Fruit fly (Drosophila melanogaster) whole organism, embryonic: ENCODE results near the gene CG6574.

ENCODE experiments used
- CG11695 ChIP-seq: fragments of 200-800 bp; sonication (Bioruptor generic); IDR thresholded peaks from 3 replicates; pipeline ENCODE4 v1.3.6; 2022; ENCODE audit warnings: missing biosample characterization, missing genetic modification characterization
- CG1233 ChIP-seq: fragments of 200-800 bp; sonication (Bioruptor generic); optimal IDR thresholded peaks from 4 replicates; lab custom pipeline; 2018; ENCODE audit warnings: missing biosample characterization, mild to moderate bottlenecking, missing genetic modification characterization
- CG13123 ChIP-seq: fragments of 200-800 bp; sonication (Bioruptor generic); optimal IDR thresholded peaks from 2 replicates; lab custom pipeline; 2016; ENCODE audit warnings: missing biosample characterization, missing genetic modification characterization
- CG13894 ChIP-seq: fragments of 200-800 bp; sonication (Bioruptor generic); optimal IDR thresholded peaks from 3 replicates; lab custom pipeline; 2018; ENCODE audit warnings: missing biosample characterization, mild to moderate bottlenecking, missing genetic modification characterization, moderate library complexity
- CG14710 ChIP-seq: fragments of 200-800 bp; sonication (Bioruptor generic); optimal IDR thresholded peaks from 3 replicates; lab custom pipeline; 2019; ENCODE audit warnings: missing biosample characterization, mild to moderate bottlenecking, missing genetic modification characterization, moderate library complexity
- CG15269 ChIP-seq: fragments of 200-800 bp; sonication (Bioruptor generic); optimal IDR thresholded peaks from 2 replicates; lab custom pipeline; 2018; ENCODE audit warnings: missing biosample characterization, mild to moderate bottlenecking, missing genetic modification characterization, moderate library complexity
- CG1529 ChIP-seq: fragments of 200-800 bp; sonication (Bioruptor generic); optimal IDR thresholded peaks from 3 replicates; lab custom pipeline; 2018; ENCODE audit warnings: missing biosample characterization, missing genetic modification characterization
- CG18764 ChIP-seq: fragments of 200-800 bp; sonication (Bioruptor generic); optimal IDR thresholded peaks from 3 replicates; lab custom pipeline; 2016; ENCODE audit warnings: missing biosample characterization, missing genetic modification characterization
- CG2116 ChIP-seq: fragments of 200-800 bp; sonication (Bioruptor generic); optimal IDR thresholded peaks from 3 replicates; lab custom pipeline; 2018; ENCODE audit warnings: missing biosample characterization, mild to moderate bottlenecking, missing genetic modification characterization
- CG2889 ChIP-seq: fragments of 200-800 bp; sonication (Bioruptor generic); IDR thresholded peaks from 3 replicates; pipeline ENCODE4 v1.3.6; 2022; ENCODE audit warnings: missing biosample characterization, missing genetic modification characterization
- CG34376 ChIP-seq: fragments of 200-800 bp; sonication (Bioruptor generic); optimal IDR thresholded peaks from 2 replicates; lab custom pipeline; 2018; ENCODE audit warnings: missing biosample characterization, mild to moderate bottlenecking, missing genetic modification characterization
- CG34422 ChIP-seq: fragments of 200-800 bp; sonication (Bioruptor generic); IDR thresholded peaks from 3 replicates; pipeline ENCODE4 v1.3.6; 2022; ENCODE audit warnings: missing biosample characterization, missing genetic modification characterization
- CG4854 ChIP-seq: fragments of 200-800 bp; sonication (Bioruptor generic); optimal IDR thresholded peaks from 2 replicates; lab custom pipeline; 2016; ENCODE audit warnings: missing biosample characterization, missing genetic modification characterization, inconsistent platforms
- CG8359 ChIP-seq: fragments of 200-800 bp; sonication (Bioruptor generic); optimal IDR thresholded peaks from 2 replicates; lab custom pipeline; 2017; ENCODE audit warnings: missing biosample characterization, mild to moderate bottlenecking, missing genetic modification characterization, borderline replicate concordance
- CoRest ChIP-seq: fragments of 200-800 bp; sonication (Bioruptor generic); optimal IDR thresholded peaks from 3 replicates; lab custom pipeline; 2018; ENCODE audit warnings: missing biosample characterization, mild to moderate bottlenecking, missing genetic modification characterization, moderate library complexity
- CrebB ChIP-seq: fragments of 200-800 bp; sonication (Bioruptor generic); optimal IDR thresholded peaks from 3 replicates; lab custom pipeline; 2018; ENCODE audit warnings: missing biosample characterization, mild to moderate bottlenecking, missing genetic modification characterization
- Dbx ChIP-seq: fragments of 200-800 bp; sonication (Bioruptor generic); IDR thresholded peaks from 3 replicates; pipeline ENCODE4 v1.3.6; 2022; ENCODE audit warnings: missing biosample characterization, missing genetic modification characterization
- Fer2 ChIP-seq: fragments of 200-800 bp; sonication (Bioruptor generic); optimal IDR thresholded peaks from 2 replicates; lab custom pipeline; 2018; ENCODE audit warnings: missing biosample characterization, mild to moderate bottlenecking, missing genetic modification characterization, moderate library complexity
- Hr3 ChIP-seq: fragments of 200-800 bp; sonication (Bioruptor generic); optimal IDR thresholded peaks from 3 replicates; lab custom pipeline; 2016; ENCODE audit warnings: missing biosample characterization, missing genetic modification characterization
- Lim3 ChIP-seq: fragments of 200-800 bp; sonication (Bioruptor generic); IDR thresholded peaks from 2 replicates; pipeline ENCODE4 v1.3.6; 2022; ENCODE audit warnings: missing biosample characterization, missing genetic modification characterization
- MBD-R2 ChIP-seq: fragments of 200-800 bp; sonication (Bioruptor generic); IDR thresholded peaks from 2 replicates; pipeline ENCODE4 v1.3.6; 2022; ENCODE audit warnings: missing biosample characterization, missing genetic modification characterization
- Mad ChIP-seq: fragments of 200-800 bp; sonication (Bioruptor generic); optimal IDR thresholded peaks from 2 replicates; lab custom pipeline; 2016; ENCODE audit warnings: missing biosample characterization, missing genetic modification characterization
- Med ChIP-seq: fragments of 200-800 bp; sonication (Bioruptor generic); peaks from one replicate; lab custom pipeline; 2016; ENCODE audit warnings: missing biosample characterization, missing genetic modification characterization, mild to moderate bottlenecking, inconsistent platforms, moderate library complexity
- Spps ChIP-seq: fragments of 200-800 bp; sonication (Bioruptor generic); optimal IDR thresholded peaks from 2 replicates; lab custom pipeline; 2018; ENCODE audit warnings: missing biosample characterization, mild to moderate bottlenecking, missing genetic modification characterization
- Sry-δ ChIP-seq: fragments of 200-800 bp; sonication (Bioruptor generic); optimal IDR thresholded peaks from 2 replicates; lab custom pipeline; 2016; ENCODE audit warnings: missing biosample characterization, missing genetic modification characterization
- Taf1 ChIP-seq: fragments of 200-800 bp; sonication (Bioruptor generic); IDR thresholded peaks from 2 replicates; pipeline ENCODE4 v1.3.6; 2022; ENCODE audit warnings: missing biosample characterization, missing genetic modification characterization
- Xrp1 ChIP-seq: fragments of 200-800 bp; sonication (Bioruptor generic); IDR thresholded peaks from 2 replicates; pipeline ENCODE4 v1.3.6; 2022; ENCODE audit warnings: missing biosample characterization, missing genetic modification characterization
- bab2 ChIP-seq: fragments of 200-800 bp; sonication (Bioruptor generic); optimal IDR thresholded peaks from 2 replicates; lab custom pipeline; 2016; ENCODE audit warnings: missing biosample characterization, missing genetic modification characterization
- bbx ChIP-seq: fragments of 200-800 bp; sonication (Bioruptor generic); IDR thresholded peaks from 2 replicates; pipeline ENCODE4 v1.3.6; 2022; ENCODE audit warnings: missing biosample characterization, missing genetic modification characterization; ENCODE audit not compliant: partially characterized antibody
- bcd ChIP-seq: fragments of 200-800 bp; sonication (Bioruptor generic); optimal IDR thresholded peaks from 2 replicates; lab custom pipeline; 2017; ENCODE audit warnings: missing biosample characterization, mild to moderate bottlenecking, missing genetic modification characterization
- chinmo ChIP-seq: fragments of 200-800 bp; sonication (Bioruptor generic); IDR thresholded peaks from 4 replicates; pipeline ENCODE4 v1.3.6; 2022; ENCODE audit warnings: missing biosample characterization, missing genetic modification characterization; ENCODE audit not compliant: partially characterized antibody
- chn ChIP-seq: fragments of 200-800 bp; sonication (Bioruptor generic); optimal IDR thresholded peaks from 2 replicates; lab custom pipeline; 2016; ENCODE audit warnings: missing biosample characterization, missing genetic modification characterization
- crc ChIP-seq: fragments of 200-800 bp; sonication (Bioruptor generic); optimal IDR thresholded peaks from 2 replicates; lab custom pipeline; 2016; ENCODE audit warnings: missing biosample characterization, missing genetic modification characterization
- crp ChIP-seq, 2 experiments: fragments of 200-800 bp; sonication (Bioruptor generic); optimal IDR thresholded peaks; 2 replicates in 1 of 2; 3 replicates in 1 of 2; lab custom pipeline; 2017; ENCODE audit warnings: missing biosample characterization in 2 of 2, missing genetic modification characterization in 2 of 2, mild to moderate bottlenecking in 1 of 2, moderate library complexity in 1 of 2
- ewg ChIP-seq: fragments of 200-800 bp; sonication (Bioruptor generic); optimal IDR thresholded peaks from 3 replicates; lab custom pipeline; 2017; ENCODE audit warnings: mild to moderate bottlenecking, missing biosample characterization, missing genetic modification reagents, missing genetic modification characterization
- ftz-f1 ChIP-seq: fragments of 200-800 bp; sonication (Bioruptor generic); optimal IDR thresholded peaks from 2 replicates; lab custom pipeline; 2016; ENCODE audit warnings: missing biosample characterization, missing genetic modification characterization
- hth ChIP-seq: fragments of >200 bp; optimal IDR thresholded peaks from 2 replicates; lab custom pipeline; 2017; ENCODE audit warnings: inconsistent platforms
- kay ChIP-seq: fragments of 200-800 bp; sonication (Bioruptor generic); optimal IDR thresholded peaks from 2 replicates; lab custom pipeline; 2016; ENCODE audit warnings: missing biosample characterization, missing genetic modification characterization
- kni ChIP-seq: fragments of 200-800 bp; sonication (Bioruptor generic); optimal IDR thresholded peaks from 3 replicates; lab custom pipeline; 2017; ENCODE audit warnings: mild to moderate bottlenecking, missing biosample characterization, missing genetic modification reagents, missing genetic modification characterization
- lmd ChIP-seq: fragments of 200-800 bp; sonication (Bioruptor generic); IDR thresholded peaks from 2 replicates; pipeline ENCODE4 v1.3.6; 2022; ENCODE audit warnings: missing biosample characterization, missing genetic modification characterization
- lola ChIP-seq, 3 experiments: fragments of >200 bp in 2 of 3; fragments of 200-800 bp in 1 of 3; sonication (Bioruptor generic) in 1 of 3; optimal IDR thresholded peaks; 2 replicates each; lab custom pipeline; 2017 to 2019; ENCODE audit warnings: missing biosample characterization in 3 of 3, missing genetic modification characterization in 3 of 3, mild to moderate bottlenecking in 1 of 3, moderate library complexity in 1 of 3
- nerfin-2 ChIP-seq: fragments of 200-800 bp; sonication (Bioruptor generic); IDR thresholded peaks from 2 replicates; pipeline ENCODE4 v1.3.6; 2022; ENCODE audit warnings: missing biosample characterization, missing genetic modification characterization; ENCODE audit not compliant: partially characterized antibody
- onecut ChIP-seq: fragments of 200-800 bp; sonication (Bioruptor generic); IDR thresholded peaks from 2 replicates; pipeline ENCODE4 v1.3.6; 2022; ENCODE audit warnings: missing biosample characterization, missing genetic modification characterization
- rib ChIP-seq: fragments of 200-800 bp; sonication (Bioruptor generic); IDR thresholded peaks from 2 replicates; pipeline ENCODE4 v1.3.6; 2022; ENCODE audit warnings: missing biosample characterization, missing genetic modification characterization
- row ChIP-seq: fragments of 200-800 bp; sonication (Bioruptor generic); IDR thresholded peaks from 3 replicates; pipeline ENCODE4 v1.3.6; 2022; ENCODE audit warnings: missing biosample characterization, missing genetic modification characterization
- sens ChIP-seq: fragments of 200-800 bp; sonication (Bioruptor generic); peaks from one replicate; lab custom pipeline; 2016; ENCODE audit warnings: missing biosample characterization, missing genetic modification characterization
- shn ChIP-seq: fragments of 200-800 bp; sonication (Bioruptor generic); optimal IDR thresholded peaks from 3 replicates; lab custom pipeline; 2016; ENCODE audit warnings: missing biosample characterization, missing genetic modification characterization
- sna ChIP-seq: fragments of 200-800 bp; sonication (Bioruptor generic); IDR thresholded peaks from 2 replicates; pipeline ENCODE4 v1.3.6; 2022; ENCODE audit warnings: missing biosample characterization, missing genetic modification characterization; ENCODE audit not compliant: partially characterized antibody

The CG6574 gene

dm6 chr3R:10875515-10876434 is 13.0 kb upstream of the CG6574 start, which contains the start of gene Sodh2 (continued):
- TF ChIP-seq CG8359 (GFP tag; lab: Kevin White, UChicago), result peak; percentile 40
- peak; percentile 70 for TF ChIP-seq CoRest (tag; lab: Kevin White, UChicago)
- TF ChIP-seq bcd (GFP tag; lab: Kevin White, UChicago), result peak; percentile 79
- peak; percentile 80 for TF ChIP-seq row (GFP tag; lab: Robert Waterston, UW)
- TF ChIP-seq CG13894, result peak; percentile 72
- peak in 1 of 2 experiments; percentile 78 for TF ChIP-seq crp (GFP tag; optimal IDR thresholded peaks at IDR 0.05; lab: Kevin White, UChicago)
- TF ChIP-seq Spps (tag; lab: Kevin White, UChicago), result peak; percentile 39
- TF ChIP-seq sna (GFP tag; lab: Robert Waterston, UW), result no peak
- TF ChIP-seq Sry-δ (GFP tag; lab: Kevin White, UChicago), result no peak
- TF ChIP-seq kay, result no peak
- TF ChIP-seq bab2, result peak; percentile 22
- peak; percentile 34 for TF ChIP-seq crc (GFP tag; lab: Kevin White, UChicago)

- TF ChIP-seq CG34376 (GFP tag; lab: Kevin White, UChicago), result no peak
- no peak for TF ChIP-seq CG1529 (GFP tag; lab: Kevin White, UChicago)
- TF ChIP-seq CG2116 (GFP tag; lab: Kevin White, UChicago), result no peak
- TF ChIP-seq Med (GFP tag; lab: Kevin White, UChicago), result peak; percentile 1
- no peak for TF ChIP-seq CrebB (tag; lab: Kevin White, UChicago)
- TF ChIP-seq nerfin-2 (GFP tag; lab: Robert Waterston, UW), result no peak
- 0 out of 3 replicates have a peak, but pooled peaks have one; percentile 13 for TF ChIP-seq CG34422 (GFP tag; lab: Robert Waterston, UW)
- no peak for TF ChIP-seq CG14710 (tag; lab: Kevin White, UChicago)
- TF ChIP-seq hth, result no peak
- TF ChIP-seq CG13123, result no peak
- no peak for TF ChIP-seq CG11695 (GFP tag; lab: Robert Waterston, UW)
- no peak for TF ChIP-seq ftz-f1 (GFP tag; lab: Kevin White, UChicago)
- no peak for TF ChIP-seq sens (GFP tag; lab: Kevin White, UChicago)
- TF ChIP-seq kni (GFP tag; lab: Kevin White, UChicago), result no peak
- TF ChIP-seq CG15269 (tag; lab: Kevin White, UChicago), result no peak
- peak; percentile 83 for TF ChIP-seq ewg (GFP tag; lab: Kevin White, UChicago)
- TF ChIP-seq Fer2 (tag; lab: Kevin White, UChicago), result no peak
- TF ChIP-seq rib (GFP tag; lab: Robert Waterston, UW), result no peak
- TF ChIP-seq Taf1 (GFP tag; lab: Robert Waterston, UW), result no peak
- TF ChIP-seq Mad (GFP tag; lab: Kevin White, UChicago), result no peak
- TF ChIP-seq MBD-R2 (GFP tag; lab: Robert Waterston, UW), result 0 out of 2 replicates have a peak, but pooled peaks have one; percentile 33
- TF ChIP-seq Xrp1 (GFP tag; lab: Robert Waterston, UW), result no peak
- TF ChIP-seq CG2889 (GFP tag; lab: Robert Waterston, UW), result no peak
- no peak for TF ChIP-seq CG1233 (GFP tag; lab: Kevin White, UChicago)
- no peak for TF ChIP-seq shn (GFP tag; lab: Kevin White, UChicago)
- TF ChIP-seq lola (GFP tag; optimal IDR thresholded peaks at IDR 0.05; lab: Kevin White, UChicago), result no peak
- TF ChIP-seq onecut (GFP tag; lab: Robert Waterston, UW), result peak; percentile 98
- TF ChIP-seq CG18764 (GFP tag; lab: Kevin White, UChicago), result no peak
- no peak for TF ChIP-seq Lim3 (GFP tag; lab: Robert Waterston, UW)
- no peak for TF ChIP-seq lmd (GFP tag; lab: Robert Waterston, UW)
- no peak for TF ChIP-seq chinmo (GFP tag; lab: Robert Waterston, UW)
- TF ChIP-seq Dbx (GFP tag; lab: Robert Waterston, UW), result no peak
- no peak for TF ChIP-seq CG4854
- no peak for TF ChIP-seq chn
- TF ChIP-seq bbx (GFP tag; lab: Robert Waterston, UW), result no peak
- TF ChIP-seq Hr3 (GFP tag; lab: Kevin White, UChicago), result no peak
Measured at dm6 chr3R:10872820-10873219, 10.0 kb upstream of the CG6574 start, which contains the start of gene CG4596. CG4596 (plus strand) TSS chr3R:10873038.
